Fruit fly (Drosophila melanogaster): ENCODE results near the gene CG33700.

dm6 chr3L:9487586-9487985 is 37.8 kb downstream of the CG33700 start, which contains the start of gene pall:
- no peak for TF ChIP-seq EcR (GFP tag; optimal IDR thresholded peaks at IDR 0.05)
- no peak for TF ChIP-seq Pif1A (GFP tag; optimal IDR thresholded peaks at IDR 0.05)
- no peak for TF ChIP-seq CG13204 (GFP tag; optimal IDR thresholded peaks at IDR 0.05)
- TF ChIP-seq Pif1B (GFP tag; optimal IDR thresholded peaks at IDR 0.05) = no peak
- no peak for TF ChIP-seq CG4496 (GFP tag; IDR thresholded peaks at IDR 0.05)
- TF ChIP-seq CG8301 (tag; optimal IDR thresholded peaks at IDR 0.05) = no peak
- TF ChIP-seq Ets98B (GFP tag; IDR thresholded peaks at IDR 0.05) = no peak
- no peak for TF ChIP-seq CG9948 (tag; optimal IDR thresholded peaks at IDR 0.05)
- TF ChIP-seq CG17806 (tag; optimal IDR thresholded peaks at IDR 0.05) = no peak
- TF ChIP-seq CG12605 (GFP tag; IDR thresholded peaks at IDR 0.05) = no peak
- no peak for TF ChIP-seq CG34367 (tag; optimal IDR thresholded peaks at IDR 0.05)
- no peak for TF ChIP-seq fd96Ca (GFP tag; IDR thresholded peaks at IDR 0.05)
- no peak for TF ChIP-seq rn (GFP tag; IDR thresholded peaks at IDR 0.05)
- TF ChIP-seq CG8159 (tag; optimal IDR thresholded peaks at IDR 0.05) = no peak

Measured in whole organism, pupa.